Worm (Caenorhabditis elegans) whole organism, L2 larva: ENCODE data around the gene M163.21.

Source experiments
- alr-1 ChIP-seq: fragments of 150-350 bp; optimal IDR thresholded peaks from 2 replicates; lab custom pipeline; 2014; ENCODE audit warnings: missing biosample characterization, missing genetic modification characterization
- ama-1 ChIP-seq: fragments of 150-350 bp; optimal IDR thresholded peaks from 2 replicates; lab custom pipeline; 2018; ENCODE audit warnings: inconsistent platforms
- blmp-1 ChIP-seq: sonication (generic microtip); optimal IDR thresholded peaks from 2 replicates; lab custom pipeline; 2017; ENCODE audit warnings: missing genetic modification characterization, mild to moderate bottlenecking, missing compliant biosample characterization, antibody characterized with exemption, moderate library complexity; ENCODE audit not compliant: insufficient read depth
- fos-1 ChIP-seq: fragments of 150-350 bp; optimal IDR thresholded peaks from 2 replicates; lab custom pipeline; 2014; ENCODE audit warnings: missing biosample characterization, missing genetic modification characterization
- lin-39 ChIP-seq: fragments of 150-350 bp; optimal IDR thresholded peaks from 2 replicates; lab custom pipeline; 2014; ENCODE audit warnings: missing biosample characterization, missing genetic modification reagents, missing genetic modification characterization
- mdl-1 ChIP-seq, 2 experiments: fragments of 150-350 bp in 1 of 2; sonication (generic microtip) in 1 of 2; optimal IDR thresholded peaks; 2 replicates each; lab custom pipeline; 2017; ENCODE audit warnings: missing biosample characterization in 2 of 2, missing genetic modification characterization in 2 of 2
- nhr-23 ChIP-seq: fragments of 150-350 bp; optimal IDR thresholded peaks from 2 replicates; lab custom pipeline; 2014; ENCODE audit warnings: missing biosample characterization, missing genetic modification reagents, missing genetic modification characterization
- nhr-237 ChIP-seq: fragments of 150-350 bp; optimal IDR thresholded peaks from 2 replicates; lab custom pipeline; 2014; ENCODE audit warnings: missing biosample characterization, missing genetic modification characterization
- nhr-25 ChIP-seq: fragments of 150-350 bp; sonication (generic microtip); optimal IDR thresholded peaks from 3 replicates; lab custom pipeline; 2014; ENCODE audit warnings: missing biosample characterization, missing genetic modification characterization
- snpc-4 ChIP-seq: fragments of 150-350 bp; optimal IDR thresholded peaks from 2 replicates; lab custom pipeline; 2014; ENCODE audit warnings: missing biosample characterization, missing genetic modification characterization

DNA sequence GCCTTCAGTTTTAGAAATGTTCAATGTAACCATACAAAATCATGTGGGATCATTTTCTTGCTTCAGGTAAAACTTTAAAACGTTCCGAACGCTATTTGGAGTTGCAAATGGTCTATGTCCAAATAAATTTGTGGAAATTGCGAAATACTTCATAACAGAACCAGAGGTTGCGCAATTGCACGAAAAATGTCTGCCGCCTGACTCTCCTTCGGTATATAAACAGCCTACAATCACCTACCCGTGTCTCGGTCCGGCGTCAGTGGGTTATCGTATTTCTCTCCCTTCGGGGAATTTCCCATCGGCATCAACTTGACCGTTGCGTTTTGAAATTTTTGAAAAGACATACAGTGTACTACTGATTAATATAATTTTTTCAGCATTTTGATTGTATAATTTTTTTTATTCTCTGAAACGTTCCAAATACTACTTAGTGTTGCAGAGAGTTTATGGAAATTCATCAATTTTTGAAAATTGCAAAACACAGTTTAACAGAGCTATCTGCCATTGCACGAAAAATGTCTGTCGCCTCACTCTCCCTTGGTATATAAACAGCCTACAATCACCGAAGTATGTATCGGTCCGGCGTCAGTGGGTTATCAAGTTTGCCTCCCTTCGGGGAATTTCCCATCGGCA is 10.1 kb downstream of the M163.21 start:
- TF ChIP-seq lin-39 (tag; lab: Kevin White, UChicago) (no peak), alr-1 (tag; lab: Kevin White, UChicago) (no peak), fos-1 (peak; percentile 26), nhr-25 (tag; lab: Kevin White, UChicago) (no peak), snpc-4 (peak; percentile 98), blmp-1 (tag; lab: Kevin White, UChicago) (no peak), mdl-1 (tag; optimal IDR thresholded peaks at IDR 0.05; lab: Kevin White, UChicago) (no peak), nhr-23 (tag; lab: Kevin White, UChicago) (no peak), ama-1 (lab: Kevin White, UChicago) (no peak), nhr-237 (tag; lab: Kevin White, UChicago) (no peak)
